Fruit fly (Drosophila melanogaster) Kc167 (cell line): Measurements from ENCODE around the gene Arpc1.

Experiments used
- Myc ChIP-seq: fragments of >200 bp; optimal IDR thresholded peaks from 2 replicates; lab custom pipeline; 2017; ENCODE audit warnings: missing external identifiers
- ttk ChIP-seq: sonication (Bioruptor generic); optimal IDR thresholded peaks from 2 replicates; lab custom pipeline; 2017; ENCODE audit warnings: missing external identifiers

DNA sequence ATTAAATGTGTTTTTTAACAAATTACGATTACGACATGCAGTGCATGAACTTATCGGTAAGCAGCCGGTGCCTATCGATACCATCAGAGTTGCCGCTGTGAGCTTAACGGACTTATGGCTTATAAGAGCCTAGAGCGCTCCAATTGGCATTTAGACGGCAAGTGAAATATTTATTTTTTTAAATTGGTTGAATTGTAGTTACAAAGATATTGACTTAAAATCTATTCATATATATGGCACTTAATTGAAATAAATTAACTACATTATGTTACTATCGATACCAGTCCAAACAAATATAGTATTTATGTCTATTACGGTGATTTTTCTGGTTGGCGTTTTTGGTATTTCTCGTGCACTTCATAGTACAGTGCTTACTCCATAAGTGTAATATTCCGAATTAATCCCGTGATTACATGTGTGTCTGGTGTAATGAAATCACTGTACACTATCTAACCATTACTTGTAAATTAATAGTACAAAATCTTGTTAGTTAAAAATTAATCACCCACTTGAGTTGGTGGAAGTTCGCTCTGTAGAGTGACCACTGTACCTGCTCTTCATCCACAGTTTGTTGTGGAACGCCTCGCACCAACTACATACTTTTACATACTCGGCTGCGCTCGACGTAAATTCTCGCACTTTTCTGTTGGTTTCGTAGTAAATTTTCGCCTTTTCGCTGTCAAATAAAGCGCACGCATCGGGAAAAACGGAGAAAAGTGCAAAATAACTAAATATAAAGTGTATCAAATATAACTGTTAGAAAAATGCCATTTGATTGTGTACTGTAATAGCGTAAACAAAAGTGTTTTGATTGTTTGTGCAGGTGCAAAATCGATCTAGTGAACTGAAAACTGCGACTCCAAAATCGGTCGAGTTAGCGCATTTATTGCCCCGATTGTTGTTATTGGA is 5.7 kb upstream of the Arpc1 start, which contains the start of the genes mRpS23 and CenG1A:
- TF ChIP-seq Myc (lab: Kevin White, UChicago) (no peak), ttk (lab: Kevin White, UChicago) (no peak)
